Worm (Caenorhabditis elegans) whole organism, L1 larva: ENCODE results near the gene F20B6.10.

Experiments used
- C16A3.4 ChIP-seq: fragments of 150-350 bp; optimal IDR thresholded peaks from 2 replicates; lab custom pipeline; 2014; ENCODE audit warnings: missing biosample characterization, missing genetic modification characterization
- F16B12.6 ChIP-seq: fragments of 150-350 bp; optimal IDR thresholded peaks from 2 replicates; lab custom pipeline; 2014; ENCODE audit warnings: missing biosample characterization, missing genetic modification characterization
- Y116A8C.19 ChIP-seq: sonication (generic microtip); optimal IDR thresholded peaks from 2 replicates; lab custom pipeline; 2016; ENCODE audit warnings: missing compliant biosample characterization, missing genetic modification characterization, borderline replicate concordance
- ama-1 ChIP-seq: fragments of 150-350 bp; optimal IDR thresholded peaks from 2 replicates; lab custom pipeline; 2014
- blmp-1 ChIP-seq: fragments of 150-350 bp; optimal IDR thresholded peaks from 2 replicates; lab custom pipeline; 2014; ENCODE audit warnings: missing biosample characterization, missing genetic modification characterization
- ceh-63 ChIP-seq: fragments of 200-800 bp; sonication (Bioruptor generic); optimal IDR thresholded peaks from 2 replicates; lab custom pipeline; 2018; ENCODE audit warnings: mild to moderate bottlenecking, missing genetic modification characterization, missing compliant biosample characterization
- ceh-8 ChIP-seq: fragments of 200-800 bp; sonication (Bioruptor generic); optimal IDR thresholded peaks from 2 replicates; lab custom pipeline; 2018; ENCODE audit warnings: mild to moderate bottlenecking, missing genetic modification characterization, moderate library complexity, missing compliant biosample characterization
- egl-27 ChIP-seq, 2 experiments: fragments of 150-350 bp in 1 of 2; sonication (generic microtip); optimal IDR thresholded peaks; 3 replicates each; lab custom pipeline; 2017 to 2018; ENCODE audit warnings: missing biosample characterization in 2 of 2, missing genetic modification characterization in 2 of 2, missing genetic modification reagents in 2 of 2
- elt-2 ChIP-seq: sonication (generic microtip); optimal IDR thresholded peaks from 2 replicates; lab custom pipeline; 2016; ENCODE audit warnings: missing genetic modification characterization, mild to moderate bottlenecking, inconsistent platforms, missing compliant biosample characterization, missing genetic modification reagents
- elt-3 ChIP-seq, 6 experiments: fragments of 150-350 bp in 1 of 6; sonication (generic microtip); optimal IDR thresholded peaks; 2 replicates each; lab custom pipeline; 2017 to 2018; ENCODE audit warnings: missing biosample characterization in 6 of 6, missing genetic modification characterization in 6 of 6, inconsistent platforms in 1 of 6
- fkh-8 ChIP-seq: sonication (generic microtip); optimal IDR thresholded peaks from 2 replicates; lab custom pipeline; 2016; ENCODE audit warnings: mild to moderate bottlenecking, missing genetic modification characterization, missing compliant biosample characterization
- hlh-4 ChIP-seq: sonication (generic microtip); optimal IDR thresholded peaks from 2 replicates; lab custom pipeline; 2016; ENCODE audit warnings: mild to moderate bottlenecking, missing genetic modification characterization, missing compliant biosample characterization
- lin-13 ChIP-seq: fragments of 150-350 bp; optimal IDR thresholded peaks from 2 replicates; lab custom pipeline; 2014; ENCODE audit warnings: missing biosample characterization, missing genetic modification reagents, missing genetic modification characterization
- lin-14 ChIP-seq: fragments of 200-800 bp; sonication (Bioruptor generic); optimal IDR thresholded peaks from 2 replicates; lab custom pipeline; 2018; ENCODE audit warnings: mild to moderate bottlenecking, missing genetic modification characterization, moderate library complexity, missing compliant biosample characterization
- lin-15B ChIP-seq: fragments of 150-350 bp; sonication (generic microtip); optimal IDR thresholded peaks from 3 replicates; lab custom pipeline; 2014; ENCODE audit warnings: missing biosample characterization, missing genetic modification characterization
- lin-35 ChIP-seq, 2 experiments: fragments of 150-350 bp; optimal IDR thresholded peaks; 2 replicates each; lab custom pipeline; 2014; ENCODE audit warnings: missing biosample characterization in 2 of 2, missing genetic modification characterization in 2 of 2, missing genetic modification reagents in 2 of 2
- lin-39 ChIP-seq: fragments of 150-350 bp; optimal IDR thresholded peaks from 2 replicates; lab custom pipeline; 2014; ENCODE audit warnings: missing biosample characterization, missing genetic modification reagents, missing genetic modification characterization
- lir-3 ChIP-seq: sonication (generic microtip); optimal IDR thresholded peaks from 2 replicates; lab custom pipeline; 2016; ENCODE audit warnings: mild to moderate bottlenecking, missing genetic modification characterization, moderate library complexity, missing compliant biosample characterization; ENCODE audit not compliant: poor library complexity
- lsy-2 ChIP-seq, 2 experiments: fragments of 150-350 bp; optimal IDR thresholded peaks; 2 replicates each; lab custom pipeline; 2014; ENCODE audit warnings: missing biosample characterization in 2 of 2, missing genetic modification characterization in 2 of 2
- mab-9 ChIP-seq: fragments of 200-800 bp; sonication (Bioruptor generic); IDR thresholded peaks from 2 replicates; pipeline ENCODE4 v1.3.6; 2022; ENCODE audit warnings: missing genetic modification reagents, missing genetic modification characterization, missing compliant biosample characterization
- mdl-1 ChIP-seq, 2 experiments: fragments of 150-350 bp; optimal IDR thresholded peaks; 2 replicates each; lab custom pipeline; 2014 to 2017; ENCODE audit warnings: missing biosample characterization in 2 of 2, missing genetic modification characterization in 2 of 2, inconsistent platforms in 1 of 2
- mep-1 ChIP-seq: fragments of 150-350 bp; optimal IDR thresholded peaks from 2 replicates; lab custom pipeline; 2014; ENCODE audit warnings: missing biosample characterization, missing genetic modification characterization
- nhr-19 ChIP-seq: fragments of 200-800 bp; sonication (Bioruptor generic); conservative IDR thresholded peaks from 2 replicates; pipeline ENCODE4 v1.3.6; 2022; ENCODE audit warnings: missing genetic modification characterization, missing compliant biosample characterization
- nhr-20 ChIP-seq: sonication (generic microtip); optimal IDR thresholded peaks from 2 replicates; lab custom pipeline; 2016; ENCODE audit warnings: mild to moderate bottlenecking, missing genetic modification characterization, missing compliant biosample characterization
- nhr-237 ChIP-seq: fragments of 150-350 bp; optimal IDR thresholded peaks from 2 replicates; lab custom pipeline; 2014; ENCODE audit warnings: missing biosample characterization, missing genetic modification characterization
- nhr-28 ChIP-seq: fragments of 150-350 bp; optimal IDR thresholded peaks from 2 replicates; lab custom pipeline; 2014; ENCODE audit warnings: missing biosample characterization, missing genetic modification characterization
- nhr-71 ChIP-seq: sonication (generic microtip); optimal IDR thresholded peaks from 2 replicates; lab custom pipeline; 2016; ENCODE audit warnings: mild to moderate bottlenecking, missing genetic modification characterization, moderate library complexity, missing compliant biosample characterization
- nhr-76 ChIP-seq: sonication (generic microtip); optimal IDR thresholded peaks from 2 replicates; lab custom pipeline; 2017; ENCODE audit warnings: missing biosample characterization, missing genetic modification characterization
- nhr-77 ChIP-seq: fragments of 150-350 bp; optimal IDR thresholded peaks from 2 replicates; lab custom pipeline; 2014; ENCODE audit warnings: missing biosample characterization, missing genetic modification characterization
- nhr-85 ChIP-seq: sonication (generic microtip); peaks from one replicate; lab custom pipeline; 2016; ENCODE audit warnings: missing genetic modification characterization, inconsistent platforms, missing compliant biosample characterization
- pqm-1 ChIP-seq: sonication (generic microtip); optimal IDR thresholded peaks from 3 replicates; lab custom pipeline; 2017; ENCODE audit warnings: missing biosample characterization, missing genetic modification characterization
- rnt-1 ChIP-seq: sonication (generic microtip); optimal IDR thresholded peaks from 2 replicates; lab custom pipeline; 2016; ENCODE audit warnings: mild to moderate bottlenecking, missing genetic modification characterization, moderate library complexity, missing compliant biosample characterization
- skn-1 ChIP-seq: fragments of 150-350 bp; optimal IDR thresholded peaks from 2 replicates; lab custom pipeline; 2014; ENCODE audit warnings: missing biosample characterization, missing genetic modification characterization
- snpc-4 ChIP-seq: fragments of 150-350 bp; optimal IDR thresholded peaks from 2 replicates; lab custom pipeline; 2014; ENCODE audit warnings: missing biosample characterization, missing genetic modification characterization
- snu-23 ChIP-seq: sonication (generic microtip); optimal IDR thresholded peaks from 2 replicates; lab custom pipeline; 2016; ENCODE audit warnings: missing genetic modification characterization, missing compliant biosample characterization
- sox-4 ChIP-seq: sonication (generic microtip); optimal IDR thresholded peaks from 2 replicates; lab custom pipeline; 2016; ENCODE audit warnings: missing genetic modification characterization, missing compliant biosample characterization
- sup-37 ChIP-seq: fragments of 200-800 bp; sonication (Bioruptor generic); optimal IDR thresholded peaks from 2 replicates; lab custom pipeline; 2018; ENCODE audit warnings: mild to moderate bottlenecking, missing genetic modification characterization, missing compliant biosample characterization
- tbx-2 ChIP-seq: sonication (generic microtip); optimal IDR thresholded peaks from 2 replicates; lab custom pipeline; 2016; ENCODE audit warnings: missing genetic modification characterization, missing compliant biosample characterization
- unc-130 ChIP-seq: fragments of 150-350 bp; optimal IDR thresholded peaks from 2 replicates; lab custom pipeline; 2017; ENCODE audit warnings: missing biosample characterization, missing genetic modification characterization, inconsistent platforms
- unc-62 ChIP-seq: fragments of 150-350 bp; optimal IDR thresholded peaks from 2 replicates; lab custom pipeline; 2014; ENCODE audit warnings: missing biosample characterization, missing genetic modification reagents, missing genetic modification characterization
- vab-15 ChIP-seq: sonication (generic microtip); optimal IDR thresholded peaks from 2 replicates; lab custom pipeline; 2017; ENCODE audit warnings: missing genotype, mild to moderate bottlenecking, missing genetic modification characterization, missing compliant biosample characterization
- xbp-1 ChIP-seq: sonication (generic microtip); optimal IDR thresholded peaks from 2 replicates; lab custom pipeline; 2016; ENCODE audit warnings: missing genetic modification characterization, missing compliant biosample characterization
- zip-4 ChIP-seq: fragments of 200-800 bp; sonication (Bioruptor generic); optimal IDR thresholded peaks from 2 replicates; lab custom pipeline; 2018; ENCODE audit warnings: mild to moderate bottlenecking, missing genetic modification characterization, moderate library complexity, missing compliant biosample characterization
- ztf-11 ChIP-seq, 2 experiments: sonication (generic microtip); optimal IDR thresholded peaks; 2 replicates each; lab custom pipeline; 2016 to 2017; ENCODE audit warnings: missing genetic modification characterization in 2 of 2, missing biosample characterization in 1 of 2, missing compliant biosample characterization in 1 of 2

The F20B6.10 gene

DNA sequence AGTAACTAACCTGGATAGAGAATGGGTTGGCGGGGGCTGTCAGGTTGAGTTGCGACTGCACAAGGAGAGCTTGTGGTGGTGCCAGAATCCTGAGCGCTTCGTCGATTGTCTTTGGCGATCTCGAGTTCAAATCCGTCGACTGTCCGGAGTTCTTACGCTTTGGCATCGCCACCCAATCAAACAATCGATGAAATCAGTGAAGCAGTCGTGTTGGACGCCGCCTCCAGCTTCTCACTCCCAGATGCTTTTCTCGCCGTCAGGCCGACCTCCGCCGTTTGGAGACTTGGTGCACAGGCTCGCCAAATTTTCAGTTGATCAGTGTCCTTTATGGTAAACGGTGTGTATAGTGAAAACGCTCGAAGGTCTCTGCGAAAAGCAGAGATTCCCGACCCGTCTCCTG lies at the start of gene F20B6.10, which contains the start of gene hpk-1:
Gene F20B6.10 (minus strand): TSS at position 303 of the 400 bp plus-strand sequence.
Gene hpk-1 (minus strand): TSS at position 397 of the 400 bp plus-strand sequence.
- TF ChIP-seq snpc-4 (tag; lab: Kevin White, UChicago) (no peak), nhr-19 (GFP tag; lab: Robert Waterston, UW) (no peak), elt-2 (tag; lab: Kevin White, UChicago) (no peak), lsy-2 (tag; optimal IDR thresholded peaks at IDR 0.05; lab: Kevin White, UChicago) (no peak), egl-27 (tag; optimal IDR thresholded peaks at IDR 0.05; lab: Kevin White, UChicago) (no peak), ceh-8 (no peak), lir-3 (tag; lab: Kevin White, UChicago) (no peak), nhr-237 (tag; lab: Kevin White, UChicago) (no peak), tbx-2 (tag; lab: Kevin White, UChicago) (no peak)

DNA sequence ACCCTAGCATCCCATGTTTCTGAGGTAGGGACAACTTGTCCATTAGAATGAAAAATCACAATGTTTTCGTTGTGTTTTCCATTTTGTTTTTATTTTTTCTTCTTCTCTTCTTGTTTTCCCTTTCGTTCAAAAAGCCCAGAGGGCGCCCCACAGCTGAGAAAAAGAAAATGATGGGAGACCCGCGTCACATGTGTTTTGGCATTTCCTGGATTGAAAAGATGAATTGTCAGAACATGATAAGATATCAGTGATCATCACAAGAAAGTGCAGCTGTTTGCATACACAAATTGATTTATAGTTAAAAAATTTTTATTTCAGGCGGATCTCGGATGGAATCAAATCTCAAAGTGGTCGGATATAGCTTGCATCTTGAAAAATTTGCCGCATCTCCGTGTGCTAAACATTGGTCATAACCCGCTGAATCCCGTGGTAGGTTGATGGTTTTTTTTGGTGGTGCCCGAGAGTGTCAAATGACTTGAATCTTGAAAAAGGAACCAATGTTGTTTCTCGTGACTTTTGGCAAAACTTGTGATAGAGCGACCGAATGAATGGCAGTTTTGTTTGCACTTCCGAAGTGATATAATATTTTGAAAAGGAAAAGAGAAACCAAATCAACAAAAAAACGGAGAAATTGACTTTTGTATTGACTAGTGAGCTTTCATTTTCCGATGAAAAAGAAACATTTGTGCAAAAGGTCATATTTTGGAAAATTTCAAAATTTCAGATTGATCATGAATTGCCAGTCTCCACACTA lies 49.4 kb upstream of the F20B6.10 start:
- TF ChIP-seq nhr-71 (tag; lab: Kevin White, UChicago): peak; percentile 71
- TF ChIP-seq sup-37 (GFP tag; lab: Kevin White, UChicago): no peak
- no peak for TF ChIP-seq mab-9 (GFP tag; lab: Robert Waterston, UW)
- no peak for TF ChIP-seq nhr-237 (tag; lab: Kevin White, UChicago)
- TF ChIP-seq elt-2 (tag; lab: Kevin White, UChicago): peak; percentile 26
- peak; percentile 16 for TF ChIP-seq snu-23 (GFP tag; lab: Kevin White, UChicago)
- TF ChIP-seq nhr-20 (tag; lab: Kevin White, UChicago): peak; percentile 46
- TF ChIP-seq lin-39 (tag; lab: Kevin White, UChicago): peak; percentile 35
- peak; percentile 89 for TF ChIP-seq blmp-1 (tag; lab: Kevin White, UChicago)
- no peak for TF ChIP-seq tbx-2 (tag; lab: Kevin White, UChicago)
- no peak for TF ChIP-seq ceh-63 (GFP tag; lab: Kevin White, UChicago)
- peak; percentile 38 for TF ChIP-seq nhr-85 (tag; lab: Kevin White, UChicago)
- no peak for TF ChIP-seq ceh-8
- TF ChIP-seq hlh-4 (tag; lab: Kevin White, UChicago): no peak
- no peak for TF ChIP-seq elt-3 (tag; optimal IDR thresholded peaks at IDR 0.05; lab: Kevin White, UChicago)
- peak; percentile 45 for TF ChIP-seq rnt-1 (tag; lab: Kevin White, UChicago)
- TF ChIP-seq mep-1: peak; percentile 3
- peak in 1 of 2 experiments; percentile 38 for TF ChIP-seq mdl-1 (tag; optimal IDR thresholded peaks at IDR 0.05; lab: Kevin White, UChicago)
- TF ChIP-seq lin-15B (tag; lab: Kevin White, UChicago): no peak
- peak in 1 of 2 experiments; percentile 9 for TF ChIP-seq lsy-2 (tag; optimal IDR thresholded peaks at IDR 0.05; lab: Kevin White, UChicago)
- no peak for TF ChIP-seq nhr-77 (tag; lab: Kevin White, UChicago)
- peak; percentile 2 for TF ChIP-seq xbp-1
- no peak for TF ChIP-seq fkh-8
- TF ChIP-seq lin-14 (GFP tag; lab: Kevin White, UChicago): peak; percentile 53
- TF ChIP-seq lin-35 (GFP tag; optimal IDR thresholded peaks at IDR 0.05; lab: Kevin White, UChicago): peak in 1 of 2 experiments; percentile 64
- TF ChIP-seq, all 84 proteins: peak for 14

DNA sequence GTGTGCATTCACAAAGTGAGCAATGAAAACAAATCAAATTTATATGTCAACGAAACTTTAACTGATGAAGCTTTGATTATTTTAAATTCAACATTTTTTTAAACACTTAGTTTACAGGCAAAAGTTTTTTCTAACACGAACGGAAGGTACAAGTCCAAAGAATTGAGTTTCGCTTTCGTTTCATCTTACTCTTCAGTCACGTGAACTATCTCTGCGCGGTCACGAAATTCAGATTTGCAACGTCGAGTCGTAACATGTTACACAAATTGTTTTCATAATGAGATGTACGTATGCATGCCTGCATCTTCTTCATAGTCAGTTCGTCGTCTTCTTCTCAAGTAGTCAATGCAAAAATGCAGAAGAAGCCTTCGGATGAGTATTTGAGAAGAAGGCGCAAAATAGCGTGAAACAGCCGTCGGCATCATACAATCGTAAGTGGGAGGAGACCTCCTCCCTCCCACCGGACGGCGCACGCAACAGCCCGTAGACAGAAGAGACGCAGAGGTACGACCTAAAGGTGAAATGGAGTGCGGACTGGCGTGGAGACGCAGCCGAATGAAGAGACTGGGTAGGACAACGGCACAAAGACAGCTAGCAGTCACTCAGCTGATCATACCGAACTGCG lies 48.4 kb upstream of the F20B6.10 start, which contains the start of gene coel-1:
Gene coel-1 (plus strand): TSS at position 381 of the 625 bp plus-strand sequence.
- TF ChIP-seq lin-13 (GFP tag; lab: Kevin White, UChicago): no peak
- TF ChIP-seq elt-3 (tag; optimal IDR thresholded peaks at IDR 0.05; lab: Kevin White, UChicago): peak in 1 of 6 experiments; percentile 14
- peak; percentile 41 for TF ChIP-seq tbx-2 (tag; lab: Kevin White, UChicago)
- TF ChIP-seq rnt-1 (tag; lab: Kevin White, UChicago): peak; percentile 66
- peak in 1 of 2 experiments; percentile 37 for TF ChIP-seq ztf-11 (tag; optimal IDR thresholded peaks at IDR 0.05; lab: Kevin White, UChicago)
- TF ChIP-seq nhr-76: no peak
- peak; percentile 81 for TF ChIP-seq nhr-85 (tag; lab: Kevin White, UChicago)
- TF ChIP-seq zip-4 (GFP tag; lab: Kevin White, UChicago): no peak
- TF ChIP-seq nhr-19 (GFP tag; lab: Robert Waterston, UW): peak; percentile 27
- no peak for TF ChIP-seq vab-15 (tag; lab: Kevin White, UChicago)
- TF ChIP-seq nhr-71 (tag; lab: Kevin White, UChicago): peak; percentile 70
- TF ChIP-seq snpc-4 (tag; lab: Kevin White, UChicago): no peak
- TF ChIP-seq Y116A8C.19 (tag; lab: Kevin White, UChicago): no peak
- TF ChIP-seq nhr-28 (tag; lab: Kevin White, UChicago): no peak
- TF ChIP-seq hlh-4 (tag; lab: Kevin White, UChicago): no peak
- TF ChIP-seq lir-3 (tag; lab: Kevin White, UChicago): no peak
- peak; percentile 32 for TF ChIP-seq skn-1
- TF ChIP-seq unc-130 (tag; lab: Kevin White, UChicago): peak; percentile 5
- TF ChIP-seq C16A3.4: peak; percentile 46
- peak; percentile 13 for TF ChIP-seq mep-1
- no peak for TF ChIP-seq pqm-1
- peak; percentile 11 for TF ChIP-seq F16B12.6 (tag; lab: Kevin White, UChicago)
- TF ChIP-seq ama-1 (lab: Kevin White, UChicago): no peak
- no peak for TF ChIP-seq unc-62
- TF ChIP-seq sox-4 (tag; lab: Kevin White, UChicago): no peak
